Fruit fly (Drosophila melanogaster): ENCODE data around the gene CG15170.

- TF ChIP-seq usp (GFP tag; optimal IDR thresholded peaks at IDR 0.05) (no peak), CG8478 (optimal IDR thresholded peaks at IDR 0.05) (no peak), psq (optimal IDR thresholded peaks at IDR 0.05) (no peak)
Observed at dm6 chr2L:18982826-18983758, 6.9 kb downstream of the CG15170 start.

All from whole organism.